Worm (Caenorhabditis elegans): ENCODE measurements around the gene C34E11.2.

Gene C34E11.2

DNA sequence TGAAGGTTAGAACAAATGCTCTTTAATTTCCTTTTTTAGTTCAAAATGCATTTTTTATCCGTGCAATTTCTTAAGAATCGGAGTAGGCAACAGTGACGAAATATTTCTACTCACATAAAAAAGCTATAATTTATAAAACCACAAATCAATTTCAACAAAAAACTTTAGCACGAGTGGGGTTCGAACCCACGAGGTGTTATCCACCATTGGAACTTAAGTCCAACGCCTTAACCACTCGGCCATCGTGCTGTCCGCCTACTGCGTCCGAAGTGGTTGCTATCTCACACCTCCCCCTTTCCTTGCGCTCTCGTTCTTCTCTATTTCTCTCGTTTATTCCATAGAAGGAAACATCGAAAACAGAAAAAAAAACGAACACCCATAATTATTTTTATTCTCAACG lies 56.9 kb downstream of the C34E11.2 start (continued):
- TF ChIP-seq nhr-12 (tag; optimal IDR thresholded peaks at IDR 0.05), result no peak
- peak; percentile 91 for TF ChIP-seq hmg-11 (tag; optimal IDR thresholded peaks at IDR 0.05)
- no peak for TF ChIP-seq elt-1 (tag; optimal IDR thresholded peaks at IDR 0.05)
- TF ChIP-seq jun-1 (tag; optimal IDR thresholded peaks at IDR 0.05), result peak; percentile 53
- no peak for TF ChIP-seq nhr-76 (tag; optimal IDR thresholded peaks at IDR 0.05)

Data from whole organism, L3 larva.